Fruit fly (Drosophila melanogaster) S2 (cell line): ENCODE results near the gene CG31347.

ENCODE experiments used
- CG8478 ChIP-seq: fragments of >200 bp; optimal IDR thresholded peaks from 2 replicates; lab custom pipeline; 2018
- CTCF ChIP-seq, 2 experiments: fragments of >200 bp; optimal IDR thresholded peaks; 2 replicates each; lab custom pipeline; 2018

DNA sequence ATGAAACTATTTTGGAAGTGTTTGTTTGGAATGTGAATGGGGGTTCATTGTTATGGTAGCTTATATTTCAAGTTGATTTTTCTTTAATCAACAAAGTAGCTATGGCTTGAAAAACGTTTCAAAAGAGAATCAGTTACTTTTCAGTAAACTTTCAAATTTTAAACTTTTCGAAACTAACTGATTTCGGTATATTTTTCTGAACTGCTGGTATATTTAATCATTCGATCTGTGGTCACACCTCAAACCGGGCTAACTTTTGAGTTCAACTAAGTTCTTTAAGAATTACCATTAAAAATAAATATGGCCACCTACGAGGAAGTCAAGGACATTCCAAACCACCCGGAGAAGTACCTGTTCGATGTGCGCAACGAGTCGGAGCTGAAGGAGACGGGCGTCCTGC is 12.5 kb upstream of the CG31347 start, which contains the start of gene CG12279:
- TF ChIP-seq CG8478 (lab: Kevin White, UChicago) (no peak), CTCF (optimal IDR thresholded peaks at IDR 0.05; lab: Kevin White, UChicago) (no peak)
